Fruit fly (Drosophila melanogaster): ENCODE data around the gene CG31664.

DNA sequence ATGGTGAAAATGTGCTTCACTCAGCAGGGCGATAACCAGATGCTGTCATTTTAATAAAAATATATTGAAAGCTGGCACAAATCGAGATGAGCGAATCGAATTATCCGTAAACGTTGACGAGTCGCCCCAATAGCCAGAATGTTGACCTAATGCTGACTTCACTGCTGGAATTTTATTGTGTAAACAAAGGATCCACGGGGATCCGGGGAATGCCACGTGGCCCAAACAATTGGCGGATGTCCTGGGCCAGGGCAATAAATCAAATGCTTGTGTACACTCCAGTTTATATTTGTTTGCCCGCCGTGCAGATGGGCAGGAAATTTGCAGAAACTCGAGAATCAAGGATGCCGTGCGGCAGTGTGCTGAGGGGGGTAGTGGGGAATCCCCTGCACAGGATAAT lies 38.4 kb downstream of the CG31664 start:
- TF ChIP-seq CG8478 (optimal IDR thresholded peaks at IDR 0.05) (no peak), CTCF (optimal IDR thresholded peaks at IDR 0.05) (no peak)

Data from S2 (cell line).